Worm (Caenorhabditis elegans) whole organism, L1 larva: ENCODE data around the gene srm-6.

Experiments
- ceh-82 ChIP-seq, 3 experiments: fragments of 150-350 bp in 1 of 3; sonication (generic microtip) in 2 of 3; optimal IDR thresholded peaks; 2 replicates each; lab custom pipeline; 2014 to 2017; ENCODE audit warnings: missing biosample characterization in 3 of 3, missing genetic modification characterization in 3 of 3
- ces-1 ChIP-seq: fragments of 150-350 bp; optimal IDR thresholded peaks from 2 replicates; lab custom pipeline; 2014; ENCODE audit warnings: missing biosample characterization, missing genetic modification reagents, missing genetic modification characterization
- efl-1 ChIP-seq, 4 experiments: fragments of 150-350 bp; optimal IDR thresholded peaks in 3 of 4; peaks in 1 of 4; 1 replicate in 1 of 4; 2 replicates in 3 of 4; lab custom pipeline; 2014; ENCODE audit warnings: missing biosample characterization in 2 of 4, missing genetic modification characterization in 2 of 4, missing genetic modification reagents in 2 of 4
- egl-13 ChIP-seq: sonication (generic microtip); optimal IDR thresholded peaks from 2 replicates; lab custom pipeline; 2016; ENCODE audit warnings: missing genotype, missing genetic modification reagents, missing genetic modification characterization, missing compliant biosample characterization
- fkh-10 ChIP-seq: sonication (generic microtip); optimal IDR thresholded peaks from 2 replicates; lab custom pipeline; 2017; ENCODE audit warnings: missing biosample characterization, missing genetic modification reagents, missing genetic modification characterization
- hpl-2 ChIP-seq: fragments of 150-350 bp; optimal IDR thresholded peaks from 2 replicates; lab custom pipeline; 2014; ENCODE audit warnings: missing biosample characterization, missing genetic modification reagents, missing genetic modification characterization
- jun-1 ChIP-seq: fragments of 150-350 bp; optimal IDR thresholded peaks from 2 replicates; lab custom pipeline; 2014; ENCODE audit warnings: missing biosample characterization, missing genetic modification reagents, missing genetic modification characterization
- lin-15B ChIP-seq: fragments of 150-350 bp; sonication (generic microtip); optimal IDR thresholded peaks from 3 replicates; lab custom pipeline; 2014; ENCODE audit warnings: missing biosample characterization, missing genetic modification characterization
- lir-3 ChIP-seq: sonication (generic microtip); optimal IDR thresholded peaks from 2 replicates; lab custom pipeline; 2016; ENCODE audit warnings: mild to moderate bottlenecking, missing genetic modification characterization, moderate library complexity, missing compliant biosample characterization; ENCODE audit not compliant: poor library complexity
- nhr-11 ChIP-seq: fragments of 150-350 bp; optimal IDR thresholded peaks from 2 replicates; lab custom pipeline; 2014; ENCODE audit warnings: missing biosample characterization, missing genetic modification characterization
- nhr-237 ChIP-seq: fragments of 150-350 bp; optimal IDR thresholded peaks from 2 replicates; lab custom pipeline; 2014; ENCODE audit warnings: missing biosample characterization, missing genetic modification characterization
- nhr-28 ChIP-seq: fragments of 150-350 bp; optimal IDR thresholded peaks from 2 replicates; lab custom pipeline; 2014; ENCODE audit warnings: missing biosample characterization, missing genetic modification characterization
- zag-1 ChIP-seq: fragments of 150-350 bp; optimal IDR thresholded peaks from 2 replicates; lab custom pipeline; 2014; ENCODE audit warnings: missing biosample characterization, missing genetic modification characterization

ce11 chrV:14352032-14352431 is 15.3 kb downstream of the srm-6 start:
- TF ChIP-seq nhr-28 (tag; lab: Kevin White, UChicago): no peak
- no peak for TF ChIP-seq fkh-10 (GFP tag; lab: Kevin White, UChicago)
- TF ChIP-seq ceh-82 (tag; optimal IDR thresholded peaks at IDR 0.05; lab: Kevin White, UChicago): no peak
- TF ChIP-seq lin-15B (tag; lab: Kevin White, UChicago): no peak
- TF ChIP-seq nhr-11 (tag; lab: Kevin White, UChicago): no peak
- no peak for TF ChIP-seq jun-1
- TF ChIP-seq egl-13 (tag; lab: Kevin White, UChicago): no peak
- no peak for TF ChIP-seq ces-1
- no peak for TF ChIP-seq hpl-2 (GFP tag; lab: Kevin White, UChicago)
- TF ChIP-seq efl-1 (optimal IDR thresholded peaks at IDR 0.05; lab: Kevin White, UChicago): no peak
- no peak for TF ChIP-seq efl-1 (GFP tag; optimal IDR thresholded peaks at IDR 0.05 in 1 of 2; lab: Kevin White, UChicago)
- no peak for TF ChIP-seq zag-1
- TF ChIP-seq nhr-237: no peak
- TF ChIP-seq lir-3 (tag; lab: Kevin White, UChicago): no peak
